Worm (Caenorhabditis elegans) whole organism, L3 larva: ENCODE data around the gene serp-1.1.

Experiments used
- aly-2 ChIP-seq: fragments of 150-350 bp; optimal IDR thresholded peaks from 2 replicates; lab custom pipeline; 2014; ENCODE audit warnings: missing biosample characterization, missing genetic modification characterization
- ama-1 ChIP-seq: fragments of 150-350 bp; optimal IDR thresholded peaks from 2 replicates; lab custom pipeline; 2018
- ceh-16 ChIP-seq: sonication (generic microtip); optimal IDR thresholded peaks from 2 replicates; lab custom pipeline; 2017; ENCODE audit warnings: missing biosample characterization, missing genetic modification characterization
- ceh-82 ChIP-seq: fragments of 150-350 bp; optimal IDR thresholded peaks from 2 replicates; lab custom pipeline; 2014; ENCODE audit warnings: missing biosample characterization, missing genetic modification characterization
- ceh-9 ChIP-seq: sonication (generic microtip); optimal IDR thresholded peaks from 2 replicates; lab custom pipeline; 2018; ENCODE audit warnings: missing biosample characterization, missing genetic modification characterization
- egl-27 ChIP-seq: sonication (generic microtip); optimal IDR thresholded peaks from 4 replicates; lab custom pipeline; 2017; ENCODE audit warnings: missing biosample characterization, missing genetic modification reagents, missing genetic modification characterization
- mdl-1 ChIP-seq: fragments of 150-350 bp; optimal IDR thresholded peaks from 2 replicates; lab custom pipeline; 2014; ENCODE audit warnings: missing biosample characterization, missing genetic modification characterization
- nfya-1 ChIP-seq: sonication (generic microtip); optimal IDR thresholded peaks from 2 replicates; lab custom pipeline; 2017; ENCODE audit warnings: missing genetic modification characterization, mild to moderate bottlenecking, missing compliant biosample characterization, antibody characterized with exemption, moderate library complexity; ENCODE audit not compliant: insufficient read depth
- nhr-12 ChIP-seq: fragments of 150-350 bp; optimal IDR thresholded peaks from 2 replicates; lab custom pipeline; 2014; ENCODE audit warnings: missing biosample characterization, missing genetic modification characterization
- nhr-237 ChIP-seq: fragments of 150-350 bp; optimal IDR thresholded peaks from 2 replicates; lab custom pipeline; 2014; ENCODE audit warnings: missing biosample characterization, missing genetic modification characterization
- snpc-4 ChIP-seq: fragments of 150-350 bp; optimal IDR thresholded peaks from 2 replicates; lab custom pipeline; 2014; ENCODE audit warnings: missing biosample characterization, missing genetic modification characterization
- ztf-11 ChIP-seq: fragments of 150-350 bp; optimal IDR thresholded peaks from 2 replicates; lab custom pipeline; 2014; ENCODE audit warnings: missing biosample characterization, missing genetic modification characterization

ce11 chrX:15887495-15887894 is 46.1 kb downstream of the serp-1.1 start, which contains the start of gene F53H4.3:
- TF ChIP-seq aly-2 (no peak), ztf-11 (tag; lab: Kevin White, UChicago) (no peak), mdl-1 (tag; lab: Kevin White, UChicago) (no peak), snpc-4 (tag; lab: Kevin White, UChicago) (no peak), nfya-1 (no peak), ceh-82 (no peak), ceh-16 (no peak), ama-1 (lab: Kevin White, UChicago) (no peak), egl-27 (no peak), nhr-12 (tag; lab: Kevin White, UChicago) (no peak), ceh-9 (no peak), nhr-237 (no peak)
